Fruit fly (Drosophila melanogaster) whole organism, embryonic: Measurements from ENCODE around the gene CG14515.

Experiments used
- Adf1 ChIP-seq: fragments of 200-800 bp; sonication (Bioruptor generic); IDR thresholded peaks from 2 replicates; pipeline ENCODE4 v1.3.6; 2022; ENCODE audit warnings: missing biosample characterization, missing genetic modification characterization
- Asciz ChIP-seq: fragments of 200-800 bp; sonication (Bioruptor generic); optimal IDR thresholded peaks from 2 replicates; lab custom pipeline; 2017; ENCODE audit warnings: missing biosample characterization, mild to moderate bottlenecking, missing genetic modification characterization, missing genetic modification reagents
- Atf3 ChIP-seq: fragments of 200-800 bp; sonication (Bioruptor generic); optimal IDR thresholded peaks from 3 replicates; lab custom pipeline; 2016; ENCODE audit warnings: missing biosample characterization, missing genetic modification characterization
- B-H1 ChIP-seq: fragments of 200-800 bp; sonication (Bioruptor generic); IDR thresholded peaks from 3 replicates; pipeline ENCODE4 v1.3.6; 2022; ENCODE audit warnings: missing biosample characterization, missing genetic modification characterization
- CG10654 ChIP-seq: fragments of 200-800 bp; sonication (Bioruptor generic); optimal IDR thresholded peaks from 2 replicates; lab custom pipeline; 2016; ENCODE audit warnings: missing biosample characterization, missing genetic modification characterization
- CG11560 ChIP-seq: fragments of 200-800 bp; sonication (Bioruptor generic); IDR thresholded peaks from 3 replicates; pipeline ENCODE4 v1.3.6; 2022; ENCODE audit warnings: missing biosample characterization, missing genetic modification characterization
- CG12071 ChIP-seq: fragments of 200-800 bp; sonication (Bioruptor generic); optimal IDR thresholded peaks from 3 replicates; lab custom pipeline; 2018; ENCODE audit warnings: missing biosample characterization, mild to moderate bottlenecking, missing genetic modification characterization
- CG12104 ChIP-seq: fragments of 200-800 bp; sonication (Bioruptor generic); optimal IDR thresholded peaks from 3 replicates; lab custom pipeline; 2016; ENCODE audit warnings: missing biosample characterization, missing genetic modification characterization
- CG14710 ChIP-seq: fragments of 200-800 bp; sonication (Bioruptor generic); optimal IDR thresholded peaks from 3 replicates; lab custom pipeline; 2019; ENCODE audit warnings: missing biosample characterization, mild to moderate bottlenecking, missing genetic modification characterization, moderate library complexity
- CG14965 ChIP-seq: fragments of 200-800 bp; sonication (Bioruptor generic); optimal IDR thresholded peaks from 2 replicates; lab custom pipeline; 2016; ENCODE audit warnings: missing biosample characterization, missing genetic modification characterization, borderline replicate concordance
- CG15479 ChIP-seq: fragments of 200-800 bp; sonication (Bioruptor generic); optimal IDR thresholded peaks from 3 replicates; lab custom pipeline; 2019; ENCODE audit warnings: missing biosample characterization, mild to moderate bottlenecking, missing genetic modification characterization, moderate library complexity
- CG1647 ChIP-seq: fragments of 200-800 bp; sonication (Bioruptor generic); optimal IDR thresholded peaks from 3 replicates; lab custom pipeline; 2016; ENCODE audit warnings: missing biosample characterization, missing genetic modification characterization
- CG2129 ChIP-seq: fragments of 200-800 bp; sonication (Bioruptor generic); IDR thresholded peaks from 2 replicates; pipeline ENCODE4 v1.3.6; 2022; ENCODE audit warnings: missing biosample characterization, missing genetic modification characterization; ENCODE audit not compliant: partially characterized antibody
- CG32532 ChIP-seq: fragments of 200-800 bp; sonication (Bioruptor generic); IDR thresholded peaks from 2 replicates; pipeline ENCODE4 v1.3.6; 2022; ENCODE audit warnings: missing biosample characterization, missing genetic modification characterization
- CG33557 ChIP-seq: fragments of 200-800 bp; sonication (Bioruptor generic); optimal IDR thresholded peaks from 2 replicates; lab custom pipeline; 2019; ENCODE audit warnings: missing biosample characterization, mild to moderate bottlenecking, missing genetic modification characterization, moderate library complexity
- CG34422 ChIP-seq: fragments of 200-800 bp; sonication (Bioruptor generic); IDR thresholded peaks from 3 replicates; pipeline ENCODE4 v1.3.6; 2022; ENCODE audit warnings: missing biosample characterization, missing genetic modification characterization
- CG42726 ChIP-seq: fragments of 200-800 bp; sonication (Bioruptor generic); IDR thresholded peaks from 2 replicates; pipeline ENCODE4 v1.3.6; 2022; ENCODE audit warnings: missing biosample characterization, missing genetic modification characterization; ENCODE audit not compliant: partially characterized antibody
- CG4854 ChIP-seq: fragments of 200-800 bp; sonication (Bioruptor generic); optimal IDR thresholded peaks from 2 replicates; lab custom pipeline; 2016; ENCODE audit warnings: missing biosample characterization, missing genetic modification characterization, inconsistent platforms
- CG5180 ChIP-seq: fragments of 200-800 bp; sonication (Bioruptor generic); optimal IDR thresholded peaks from 3 replicates; lab custom pipeline; 2017; ENCODE audit warnings: missing biosample characterization, missing genetic modification characterization, mild to moderate bottlenecking, moderate library complexity, missing genetic modification reagents
- CG5245 ChIP-seq: fragments of 200-800 bp; sonication (Bioruptor generic); optimal IDR thresholded peaks from 3 replicates; lab custom pipeline; 2016; ENCODE audit warnings: missing biosample characterization, missing genetic modification characterization
- CG7987 ChIP-seq: fragments of 200-800 bp; sonication (Bioruptor generic); optimal IDR thresholded peaks from 2 replicates; lab custom pipeline; 2018; ENCODE audit warnings: missing biosample characterization, mild to moderate bottlenecking, missing genetic modification characterization, moderate library complexity
- Dfd ChIP-seq, 2 experiments: fragments of >200 bp; optimal IDR thresholded peaks; 2 replicates each; lab custom pipeline; 2017; ENCODE audit warnings: missing biosample characterization in 2 of 2, missing genetic modification characterization in 2 of 2
- H2.0 ChIP-seq: fragments of 200-800 bp; sonication (Bioruptor generic); IDR thresholded peaks from 2 replicates; pipeline ENCODE4 v1.3.6; 2022; ENCODE audit warnings: missing biosample characterization, missing genetic modification characterization
- HLH4C ChIP-seq: fragments of 200-800 bp; sonication (Bioruptor generic); IDR thresholded peaks from 3 replicates; pipeline ENCODE4 v1.3.6; 2022; ENCODE audit warnings: missing biosample characterization, missing genetic modification characterization; ENCODE audit not compliant: partially characterized antibody
- Kr ChIP-seq: fragments of 200-800 bp; sonication (Bioruptor generic); optimal IDR thresholded peaks from 2 replicates; lab custom pipeline; 2017; ENCODE audit warnings: missing biosample characterization, mild to moderate bottlenecking, missing genetic modification characterization
- MESR4 ChIP-seq: fragments of 200-800 bp; sonication (Bioruptor generic); optimal IDR thresholded peaks from 2 replicates; lab custom pipeline; 2018; ENCODE audit warnings: missing biosample characterization, mild to moderate bottlenecking, missing genetic modification characterization, moderate library complexity
- Mrtf ChIP-seq: fragments of 200-800 bp; sonication (Bioruptor generic); IDR thresholded peaks from 3 replicates; pipeline ENCODE4 v1.3.6; 2022; ENCODE audit warnings: missing biosample characterization, missing genetic modification characterization
- NC2β ChIP-seq: fragments of 200-800 bp; sonication (Bioruptor generic); optimal IDR thresholded peaks from 2 replicates; lab custom pipeline; 2016; ENCODE audit warnings: missing biosample characterization, missing genetic modification characterization
- Pdp1 ChIP-seq, 2 experiments: fragments of 200-800 bp; sonication (Bioruptor generic); optimal IDR thresholded peaks; 3 replicates each; lab custom pipeline; 2016; ENCODE audit warnings: missing biosample characterization in 2 of 2, missing genetic modification characterization in 2 of 2, mild to moderate bottlenecking in 1 of 2, moderate library complexity in 1 of 2
- Poxn ChIP-seq: fragments of 200-800 bp; sonication (Bioruptor generic); IDR thresholded peaks from 2 replicates; pipeline ENCODE4 v1.3.6; 2022; ENCODE audit warnings: missing biosample characterization, missing genetic modification characterization
- al ChIP-seq: fragments of 200-800 bp; sonication (Bioruptor generic); IDR thresholded peaks from 2 replicates; pipeline ENCODE4 v1.3.6; 2022; ENCODE audit warnings: missing biosample characterization, missing genetic modification characterization
- amos ChIP-seq: fragments of 200-800 bp; sonication (Bioruptor generic); IDR thresholded peaks from 2 replicates; pipeline ENCODE4 v1.3.6; 2022; ENCODE audit warnings: missing biosample characterization, missing genetic modification characterization; ENCODE audit not compliant: partially characterized antibody
- ap ChIP-seq: fragments of 200-800 bp; sonication (Bioruptor generic); IDR thresholded peaks from 2 replicates; pipeline ENCODE4 v1.3.6; 2022; ENCODE audit warnings: missing biosample characterization, missing genetic modification characterization
- ase ChIP-seq: fragments of 200-800 bp; sonication (Bioruptor generic); IDR thresholded peaks from 3 replicates; pipeline ENCODE4 v1.3.6; 2022; ENCODE audit warnings: missing biosample characterization, missing genetic modification characterization
- btn ChIP-seq: fragments of 200-800 bp; sonication (Bioruptor generic); optimal IDR thresholded peaks from 2 replicates; lab custom pipeline; 2016; ENCODE audit warnings: missing biosample characterization, missing genetic modification characterization
- chinmo ChIP-seq: fragments of 200-800 bp; sonication (Bioruptor generic); IDR thresholded peaks from 4 replicates; pipeline ENCODE4 v1.3.6; 2022; ENCODE audit warnings: missing biosample characterization, missing genetic modification characterization; ENCODE audit not compliant: partially characterized antibody
- cwo ChIP-seq: fragments of 200-800 bp; sonication (Bioruptor generic); optimal IDR thresholded peaks from 3 replicates; lab custom pipeline; 2017; ENCODE audit warnings: missing biosample characterization, missing genetic modification characterization, mild to moderate bottlenecking, moderate library complexity, missing genetic modification reagents
- dan ChIP-seq: fragments of 200-800 bp; sonication (Bioruptor generic); IDR thresholded peaks from 2 replicates; pipeline ENCODE4 v1.3.6; 2022; ENCODE audit warnings: missing biosample characterization, missing genetic modification characterization
- danr ChIP-seq: fragments of 200-800 bp; sonication (Bioruptor generic); IDR thresholded peaks from 2 replicates; pipeline ENCODE4 v1.3.6; 2022; ENCODE audit warnings: missing biosample characterization, missing genetic modification characterization
- en ChIP-seq: fragments of 200-800 bp; sonication (Bioruptor generic); optimal IDR thresholded peaks from 2 replicates; lab custom pipeline; 2016; ENCODE audit warnings: missing biosample characterization, missing genetic modification characterization
- exex ChIP-seq: fragments of 200-800 bp; sonication (Bioruptor generic); optimal IDR thresholded peaks from 4 replicates; lab custom pipeline; 2018; ENCODE audit warnings: missing biosample characterization, mild to moderate bottlenecking, missing genetic modification characterization, moderate library complexity
- gem ChIP-seq: fragments of 200-800 bp; sonication (Bioruptor generic); optimal IDR thresholded peaks from 2 replicates; lab custom pipeline; 2019; ENCODE audit warnings: missing biosample characterization, mild to moderate bottlenecking, missing genetic modification characterization, moderate library complexity
- klu ChIP-seq: fragments of 200-800 bp; sonication (Bioruptor generic); IDR thresholded peaks from 2 replicates; pipeline ENCODE4 v1.3.6; 2022; ENCODE audit warnings: missing biosample characterization, missing genetic modification characterization
- nau ChIP-seq: fragments of 200-800 bp; sonication (Bioruptor generic); optimal IDR thresholded peaks from 3 replicates; lab custom pipeline; 2017; ENCODE audit warnings: missing biosample characterization, mild to moderate bottlenecking, missing genetic modification characterization, missing genetic modification reagents
- p53 ChIP-seq: fragments of 200-800 bp; sonication (Bioruptor generic); optimal IDR thresholded peaks from 2 replicates; lab custom pipeline; 2016; ENCODE audit warnings: missing biosample characterization, missing genetic modification characterization
- pros ChIP-seq: fragments of 200-800 bp; sonication (Bioruptor generic); optimal IDR thresholded peaks from 3 replicates; lab custom pipeline; 2019; ENCODE audit warnings: missing biosample characterization, mild to moderate bottlenecking, missing genetic modification characterization, moderate library complexity
- psq ChIP-seq: fragments of 200-800 bp; sonication (Bioruptor generic); optimal IDR thresholded peaks from 2 replicates; lab custom pipeline; 2017; ENCODE audit warnings: missing biosample characterization, missing genetic modification characterization
- sens-2 ChIP-seq: fragments of 200-800 bp; sonication (Bioruptor generic); IDR thresholded peaks from 2 replicates; pipeline ENCODE4 v1.3.6; 2022; ENCODE audit warnings: missing biosample characterization, missing genetic modification characterization
- slbo ChIP-seq: fragments of 200-800 bp; sonication (Bioruptor generic); IDR thresholded peaks from 2 replicates; pipeline ENCODE4 v1.3.6; 2022; ENCODE audit warnings: missing biosample characterization, missing genetic modification characterization
- ssp ChIP-seq: fragments of 200-800 bp; sonication (Bioruptor generic); IDR thresholded peaks from 2 replicates; pipeline ENCODE4 v1.3.6; 2022; ENCODE audit warnings: missing biosample characterization, missing genetic modification characterization
- vfl ChIP-seq: fragments of 200-800 bp; sonication (Bioruptor generic); optimal IDR thresholded peaks from 2 replicates; lab custom pipeline; 2016; ENCODE audit warnings: missing biosample characterization, missing genetic modification characterization

The CG14515 gene

dm6 chr3R:29153197-29153644 is 44.1 kb upstream of the CG14515 start, which contains the start of the genes Slbp and Rpn2 (continued):
- peak; percentile 83 for TF ChIP-seq CG14710 (tag; lab: Kevin White, UChicago)
- no peak for TF ChIP-seq Kr (GFP tag; lab: Kevin White, UChicago)
- no peak for TF ChIP-seq CG7987 (GFP tag; lab: Kevin White, UChicago)
- TF ChIP-seq Asciz: no peak
- no peak for TF ChIP-seq CG5180 (GFP tag; lab: Kevin White, UChicago)
- no peak for TF ChIP-seq danr (GFP tag; lab: Robert Waterston, UW)
- TF ChIP-seq ap (GFP tag; lab: Robert Waterston, UW): no peak
- TF ChIP-seq slbo (GFP tag; lab: Robert Waterston, UW): peak; percentile 47
- peak; percentile 26 for TF ChIP-seq gem (tag; lab: Kevin White, UChicago)
- TF ChIP-seq CG42726 (GFP tag; lab: Robert Waterston, UW): peak; percentile 87
- peak; percentile 90 for TF ChIP-seq CG15479
- no peak for TF ChIP-seq pros
- TF ChIP-seq CG10654: no peak
- peak; percentile 37 for TF ChIP-seq CG4854 (GFP tag; lab: Kevin White, UChicago)
- peak; percentile 47; the same call in 2 of the 3 replicates for TF ChIP-seq CG34422 (GFP tag; lab: Robert Waterston, UW)
- no peak for TF ChIP-seq CG14965 (GFP tag; lab: Kevin White, UChicago)
- 0 out of 2 replicates have a peak, but pooled peaks have one; percentile 33 for TF ChIP-seq CG32532
- no peak for TF ChIP-seq Dfd (GFP tag; optimal IDR thresholded peaks at IDR 0.05; lab: Kevin White, UChicago)
- TF ChIP-seq Pdp1 (GFP tag; optimal IDR thresholded peaks at IDR 0.05; lab: Kevin White, UChicago): peak; percentile 31 to 70
- TF ChIP-seq CG1647 (GFP tag; lab: Kevin White, UChicago): peak; percentile 41
- TF ChIP-seq amos (GFP tag; lab: Robert Waterston, UW): peak; percentile 94
- peak; percentile 93 for TF ChIP-seq CG2129 (GFP tag; lab: Robert Waterston, UW)
- no peak for TF ChIP-seq H2.0 (GFP tag; lab: Robert Waterston, UW)
- peak; percentile 15 for TF ChIP-seq en
- TF ChIP-seq CG12071: no peak
- no peak for TF ChIP-seq cwo
- TF ChIP-seq chinmo: peak; percentile 85; the same call in 3 of the 4 replicates
- TF ChIP-seq ssp (GFP tag; lab: Robert Waterston, UW): peak; percentile 34; the same call in 1 of the 2 replicates
- no peak for TF ChIP-seq nau (GFP tag; lab: Kevin White, UChicago)
- TF ChIP-seq CG12104: peak; percentile 29
- TF ChIP-seq psq (GFP tag; lab: Kevin White, UChicago): no peak
- no peak for TF ChIP-seq btn (GFP tag; lab: Kevin White, UChicago)
- peak; percentile 49 for TF ChIP-seq p53 (GFP tag; lab: Kevin White, UChicago)
- TF ChIP-seq HLH4C (GFP tag; lab: Robert Waterston, UW): peak; percentile 89
- TF ChIP-seq CG33557 (GFP tag; lab: Kevin White, UChicago): no peak
- peak; percentile 30 for TF ChIP-seq exex (tag; lab: Kevin White, UChicago)
- no peak for TF ChIP-seq klu (GFP tag; lab: Robert Waterston, UW)
- TF ChIP-seq sens-2 (GFP tag; lab: Robert Waterston, UW): no peak
- peak; percentile 45 for TF ChIP-seq NC2β
- no peak for TF ChIP-seq Adf1 (GFP tag; lab: Robert Waterston, UW)
- no peak for TF ChIP-seq Mrtf (GFP tag; lab: Robert Waterston, UW)
- TF ChIP-seq al (GFP tag; lab: Robert Waterston, UW): no peak
- TF ChIP-seq CG11560 (tag; lab: Robert Waterston, UW): no peak
- TF ChIP-seq Poxn: no peak
- no peak for TF ChIP-seq B-H1 (GFP tag; lab: Robert Waterston, UW)
- TF ChIP-seq ase (GFP tag; lab: Robert Waterston, UW): no peak
- TF ChIP-seq vfl (GFP tag; lab: Kevin White, UChicago): peak; percentile 45
- TF ChIP-seq CG5245: no peak
- TF ChIP-seq MESR4 (GFP tag; lab: Kevin White, UChicago): peak; percentile 58
- no peak for TF ChIP-seq dan (GFP tag; lab: Robert Waterston, UW)
- TF ChIP-seq Atf3 (GFP tag; lab: Kevin White, UChicago): no peak
